Fruit fly (Drosophila melanogaster): ENCODE data around the gene Df31.
A peak's percentile ranks its signal among the peaks of the same experiment; 100 is the strongest.

DNA sequence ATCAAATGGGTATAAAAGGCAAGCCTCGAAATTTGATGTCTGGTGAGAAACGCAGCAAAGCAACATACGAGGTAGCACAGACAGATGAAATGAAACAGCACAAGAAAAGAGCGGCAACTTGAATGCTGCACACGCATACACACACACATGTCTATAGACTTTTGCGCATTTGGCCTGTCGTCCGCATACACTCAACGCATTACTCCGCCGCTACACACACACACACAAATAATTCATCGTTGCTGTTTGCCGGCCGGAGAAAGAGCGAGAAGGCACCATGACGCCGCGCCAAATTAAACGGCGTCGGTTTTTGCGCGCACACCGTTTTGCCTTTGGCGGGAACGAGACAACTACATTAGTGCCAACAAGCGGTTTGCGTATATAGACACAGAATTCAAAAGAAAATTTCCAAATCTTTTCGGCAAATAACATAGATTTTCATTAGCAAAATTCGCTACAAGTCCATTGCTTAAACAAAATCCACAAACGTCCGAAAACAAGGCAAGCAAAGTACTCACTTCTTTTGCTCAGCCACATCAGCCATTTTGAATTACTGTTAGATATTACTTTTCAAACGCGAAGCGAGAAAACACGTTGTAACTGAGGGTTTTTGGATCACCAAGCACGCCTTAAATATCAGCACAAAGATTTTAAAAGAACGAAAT is 451 bp downstream of the Df31 start:
- TF ChIP-seq psq (optimal IDR thresholded peaks at IDR 0.05) (no peak), CG8478 (optimal IDR thresholded peaks at IDR 0.05) (peak; percentile 87)
